Worm (Caenorhabditis elegans) whole organism, early embryonic: ENCODE measurements around the gene fbxc-51.

Source experiments
- B0310.2 ChIP-seq: sonication (generic microtip); optimal IDR thresholded peaks from 2 replicates; lab custom pipeline; 2016; ENCODE audit warnings: mild to moderate bottlenecking, missing genetic modification characterization, missing compliant biosample characterization
- F13C5.2 ChIP-seq: sonication (generic microtip); optimal IDR thresholded peaks from 2 replicates; lab custom pipeline; 2017; ENCODE audit warnings: mild to moderate bottlenecking, missing genetic modification characterization, inconsistent platforms, missing compliant biosample characterization
- aly-1 ChIP-seq: sonication (generic microtip); optimal IDR thresholded peaks from 2 replicates; lab custom pipeline; 2016; ENCODE audit warnings: missing genetic modification characterization, missing compliant biosample characterization
- ama-1 ChIP-seq: fragments of 150-350 bp; optimal IDR thresholded peaks from 2 replicates; lab custom pipeline; 2014
- ceh-13 ChIP-seq: fragments of 200-800 bp; sonication (Bioruptor generic); optimal IDR thresholded peaks from 2 replicates; lab custom pipeline; 2018; ENCODE audit warnings: mild to moderate bottlenecking, missing genetic modification characterization, missing compliant biosample characterization
- ceh-36 ChIP-seq: sonication (generic microtip); optimal IDR thresholded peaks from 2 replicates; lab custom pipeline; 2016; ENCODE audit warnings: missing genetic modification characterization, inconsistent platforms, missing compliant biosample characterization
- ets-7 ChIP-seq: sonication (generic microtip); optimal IDR thresholded peaks from 2 replicates; lab custom pipeline; 2016; ENCODE audit warnings: missing genotype, missing genetic modification characterization, missing compliant biosample characterization
- flt-1 ChIP-seq: fragments of 200-800 bp; sonication (Bioruptor generic); IDR thresholded peaks from 2 replicates; pipeline ENCODE4 v1.3.6; 2022; ENCODE audit warnings: missing genetic modification characterization, missing compliant biosample characterization
- hmbx-1 ChIP-seq: sonication (generic microtip); optimal IDR thresholded peaks from 2 replicates; lab custom pipeline; 2016; ENCODE audit warnings: mild to moderate bottlenecking, missing genetic modification characterization, missing compliant biosample characterization
- hmg-4 ChIP-seq: fragments of 200-800 bp; sonication (Bioruptor generic); optimal IDR thresholded peaks from 2 replicates; lab custom pipeline; 2018; ENCODE audit warnings: mild to moderate bottlenecking, missing genetic modification characterization, missing compliant biosample characterization
- hnd-1 ChIP-seq: sonication (generic microtip); optimal IDR thresholded peaks from 2 replicates; lab custom pipeline; 2016; ENCODE audit warnings: missing genetic modification characterization, missing compliant biosample characterization
- pes-1 ChIP-seq: fragments of 200-800 bp; sonication (Bioruptor generic); IDR thresholded peaks from 2 replicates; pipeline ENCODE4 v1.3.6; 2022; ENCODE audit warnings: missing genetic modification reagents, missing genetic modification characterization, missing compliant biosample characterization
- scrt-1 ChIP-seq: fragments of 200-800 bp; sonication (Bioruptor generic); IDR thresholded peaks from 2 replicates; pipeline ENCODE4 v1.3.6; 2022; ENCODE audit warnings: missing genetic modification characterization, missing compliant biosample characterization
- sea-1 ChIP-seq: fragments of 200-800 bp; sonication (Bioruptor generic); conservative IDR thresholded peaks from 2 replicates; pipeline ENCODE4 v1.3.6; 2022; ENCODE audit warnings: missing genetic modification characterization, missing compliant biosample characterization
- tbx-11 ChIP-seq: fragments of 200-800 bp; sonication (Bioruptor generic); IDR thresholded peaks from 2 replicates; pipeline ENCODE4 v1.3.6; 2022; ENCODE audit warnings: missing genetic modification characterization, missing compliant biosample characterization
- tbx-37 ChIP-seq: fragments of 200-800 bp; sonication (Bioruptor generic); conservative IDR thresholded peaks from 2 replicates; pipeline ENCODE4 v1.3.6; 2022; ENCODE audit warnings: missing genetic modification reagents, missing genetic modification characterization, missing compliant biosample characterization
- tra-4 ChIP-seq: sonication (generic microtip); optimal IDR thresholded peaks from 2 replicates; lab custom pipeline; 2017; ENCODE audit warnings: missing genetic modification characterization, missing compliant biosample characterization

The fbxc-51 gene

DNA sequence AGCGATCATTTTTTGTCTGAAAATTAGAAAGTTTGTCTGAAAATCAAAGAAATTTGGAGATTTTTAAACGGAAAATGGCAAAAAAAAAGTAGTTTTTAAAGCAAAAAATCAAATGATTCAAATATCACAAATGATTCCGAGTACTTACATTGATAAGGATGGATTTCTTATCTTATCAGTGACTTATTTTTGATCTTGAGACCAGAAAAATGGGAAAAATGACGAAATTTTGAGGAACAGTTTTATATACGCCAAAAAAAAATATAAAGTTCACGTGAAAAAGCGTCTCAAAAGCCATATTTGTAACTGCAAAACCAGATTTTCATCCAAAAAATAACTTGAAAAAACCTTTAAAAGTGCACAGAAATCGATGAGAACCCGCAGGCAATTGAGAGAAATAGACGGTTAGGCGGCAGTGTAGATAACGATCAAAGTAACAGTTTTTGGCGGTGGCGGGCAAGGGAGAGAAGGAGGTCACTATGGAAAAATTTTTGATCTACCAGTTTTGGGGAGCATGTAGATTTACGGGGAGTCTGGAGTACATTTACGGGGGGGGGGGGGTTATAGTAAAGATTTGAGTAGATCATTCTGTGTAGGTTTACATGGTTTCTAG lies 32.2 kb downstream of the fbxc-51 start, which contains the start of gene T07D3.9:
TSS of gene T07D3.9 (minus strand) at position 194 of the 613 bp plus-strand sequence.
- TF ChIP-seq B0310.2 (tag; lab: Kevin White, UChicago) (no peak), ama-1 (lab: Kevin White, UChicago) (no peak), pes-1 (GFP tag; lab: Robert Waterston, UW) (no peak), ceh-36 (tag; lab: Kevin White, UChicago) (no peak), aly-1 (tag; lab: Kevin White, UChicago) (no peak)

DNA sequence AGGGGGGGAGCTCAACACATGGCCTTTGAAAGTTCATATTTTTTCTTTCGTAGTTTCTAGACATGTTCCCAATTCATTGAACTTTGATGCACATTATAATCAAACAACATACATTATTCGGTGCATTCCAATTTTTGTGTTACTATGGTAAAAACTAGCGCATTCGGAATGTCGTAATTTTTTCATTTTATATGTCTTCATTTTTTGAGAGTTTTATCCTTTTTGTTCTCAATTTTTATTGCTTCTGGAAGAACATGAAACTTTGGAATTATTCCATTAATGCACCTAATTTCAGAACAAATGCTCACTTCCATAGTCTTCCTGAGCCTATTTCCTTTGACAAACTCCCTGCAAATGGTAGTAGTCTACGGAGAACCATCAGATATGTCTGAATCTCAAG lies 33.0 kb downstream of the fbxc-51 start, which contains the start of gene T07D3.2:
TSS of gene T07D3.2 (plus strand) at position 301 of the 400 bp plus-strand sequence.
- no peak for TF ChIP-seq pes-1 (GFP tag; lab: Robert Waterston, UW)
- TF ChIP-seq B0310.2 (tag; lab: Kevin White, UChicago): no peak
- no peak for TF ChIP-seq hmbx-1
- TF ChIP-seq tbx-11 (GFP tag; lab: Robert Waterston, UW): no peak
- TF ChIP-seq scrt-1 (GFP tag; lab: Robert Waterston, UW): no peak
- TF ChIP-seq ceh-13 (GFP tag; lab: Kevin White, UChicago): no peak
- TF ChIP-seq sea-1 (GFP tag; lab: Robert Waterston, UW): no peak
- no peak for TF ChIP-seq tra-4 (tag; lab: Kevin White, UChicago)
- no peak for TF ChIP-seq ceh-36 (tag; lab: Kevin White, UChicago)
- TF ChIP-seq ets-7 (tag; lab: Kevin White, UChicago): no peak
- no peak for TF ChIP-seq aly-1 (tag; lab: Kevin White, UChicago)
- TF ChIP-seq hnd-1: no peak
- TF ChIP-seq tbx-37 (GFP tag; lab: Robert Waterston, UW): no peak
- no peak for TF ChIP-seq flt-1
- TF ChIP-seq hmg-4 (GFP tag; lab: Kevin White, UChicago): no peak
- no peak for TF ChIP-seq ama-1 (lab: Kevin White, UChicago)
- TF ChIP-seq F13C5.2 (tag; lab: Kevin White, UChicago): no peak

- TF ChIP-seq ceh-13 (GFP tag; lab: Kevin White, UChicago) (no peak), sea-1 (GFP tag; lab: Robert Waterston, UW) (0 out of 2 replicates have a peak, but pooled peaks have one; percentile 29), pes-1 (GFP tag; lab: Robert Waterston, UW) (peak; percentile 37; the same call in 1 of the 2 replicates)
Observed at ce11 chrII:905335-905734, 36.7 kb downstream of the fbxc-51 start.

ce11 chrII:909554-909953 lies 40.9 kb downstream of the fbxc-51 start, which contains the start of the genes fbxc-24 and fbxc-27:
Gene fbxc-24 (minus strand): TSS chrII:909654.
Gene fbxc-27 (plus strand): TSS chrII:909769.
- TF ChIP-seq tra-4 (tag; lab: Kevin White, UChicago) (no peak), tbx-37 (GFP tag; lab: Robert Waterston, UW) (no peak), aly-1 (tag; lab: Kevin White, UChicago) (no peak), sea-1 (GFP tag; lab: Robert Waterston, UW) (no peak), F13C5.2 (tag; lab: Kevin White, UChicago) (no peak), B0310.2 (tag; lab: Kevin White, UChicago) (no peak), hmbx-1 (no peak), scrt-1 (GFP tag; lab: Robert Waterston, UW) (no peak), flt-1 (no peak), ceh-36 (tag; lab: Kevin White, UChicago) (no peak), tbx-11 (GFP tag; lab: Robert Waterston, UW) (no peak), hnd-1 (no peak), ceh-13 (GFP tag; lab: Kevin White, UChicago) (no peak), hmg-4 (GFP tag; lab: Kevin White, UChicago) (no peak), ama-1 (lab: Kevin White, UChicago) (no peak), pes-1 (GFP tag; lab: Robert Waterston, UW) (no peak)

ce11 chrII:911680-912079 lies 43.1 kb downstream of the fbxc-51 start, which contains the start of gene fbxc-31:
Gene fbxc-31 (plus strand): TSS chrII:911980.
- TF ChIP-seq tbx-37 (GFP tag; lab: Robert Waterston, UW): no peak
- TF ChIP-seq B0310.2 (tag; lab: Kevin White, UChicago): no peak
- no peak for TF ChIP-seq hnd-1
- no peak for TF ChIP-seq hmg-4 (GFP tag; lab: Kevin White, UChicago)
- TF ChIP-seq tbx-11 (GFP tag; lab: Robert Waterston, UW): no peak
- TF ChIP-seq F13C5.2 (tag; lab: Kevin White, UChicago): no peak
- TF ChIP-seq aly-1 (tag; lab: Kevin White, UChicago): no peak
- TF ChIP-seq ama-1 (lab: Kevin White, UChicago): no peak
- TF ChIP-seq hmbx-1: no peak
- TF ChIP-seq sea-1 (GFP tag; lab: Robert Waterston, UW): no peak
- no peak for TF ChIP-seq pes-1 (GFP tag; lab: Robert Waterston, UW)
- TF ChIP-seq tra-4 (tag; lab: Kevin White, UChicago): no peak
- TF ChIP-seq ets-7 (tag; lab: Kevin White, UChicago): no peak
- TF ChIP-seq ceh-13 (GFP tag; lab: Kevin White, UChicago): no peak

- TF ChIP-seq tra-4 (tag; lab: Kevin White, UChicago) (no peak), hmbx-1 (no peak), pes-1 (GFP tag; lab: Robert Waterston, UW) (no peak)
Observed at ce11 chrII:913222-913722, 44.7 kb downstream of the fbxc-51 start, which contains the start of gene fbxc-33. Gene fbxc-33 (plus strand): TSS chrII:913672.

ce11 chrII:915206-915605 lies 46.6 kb downstream of the fbxc-51 start:
- TF ChIP-seq hmg-4 (GFP tag; lab: Kevin White, UChicago) (no peak), aly-1 (tag; lab: Kevin White, UChicago) (no peak), sea-1 (GFP tag; lab: Robert Waterston, UW) (no peak), tra-4 (tag; lab: Kevin White, UChicago) (no peak), F13C5.2 (tag; lab: Kevin White, UChicago) (no peak), ama-1 (lab: Kevin White, UChicago) (no peak), ets-7 (tag; lab: Kevin White, UChicago) (no peak), ceh-13 (GFP tag; lab: Kevin White, UChicago) (no peak), hmbx-1 (no peak), scrt-1 (GFP tag; lab: Robert Waterston, UW) (no peak), pes-1 (GFP tag; lab: Robert Waterston, UW) (no peak), flt-1 (no peak), B0310.2 (tag; lab: Kevin White, UChicago) (no peak), tbx-37 (GFP tag; lab: Robert Waterston, UW) (no peak), tbx-11 (GFP tag; lab: Robert Waterston, UW) (no peak), hnd-1 (no peak), ceh-36 (tag; lab: Kevin White, UChicago) (no peak)
